Worm (Caenorhabditis elegans) whole organism, late embryonic: ENCODE measurements around the gene F15A8.1.
A peak's percentile ranks its signal among the peaks of the same experiment; 100 is the strongest.

Source experiments
- C38D4.7 ChIP-seq: fragments of 200-800 bp; sonication (Bioruptor generic); optimal IDR thresholded peaks from 2 replicates; lab custom pipeline; 2018; ENCODE audit warnings: mild to moderate bottlenecking, missing genetic modification characterization, moderate library complexity, missing compliant biosample characterization
- F13H6.1 ChIP-seq: sonication (generic microtip); optimal IDR thresholded peaks from 2 replicates; lab custom pipeline; 2016; ENCODE audit warnings: missing genetic modification characterization, missing compliant biosample characterization
- K09A11.1 ChIP-seq: sonication (generic microtip); optimal IDR thresholded peaks from 2 replicates; lab custom pipeline; 2017; ENCODE audit warnings: antibody characterized with exemption, mild to moderate bottlenecking, missing genetic modification characterization, missing compliant biosample characterization; ENCODE audit not compliant: insufficient read depth
- Y22D7AL.16 ChIP-seq: sonication (generic microtip); optimal IDR thresholded peaks from 2 replicates; lab custom pipeline; 2016; ENCODE audit warnings: missing genetic modification characterization, missing compliant biosample characterization
- ahr-1 ChIP-seq: sonication (generic microtip); optimal IDR thresholded peaks from 2 replicates; lab custom pipeline; 2016; ENCODE audit warnings: missing genetic modification characterization, missing compliant biosample characterization
- ceh-14 ChIP-seq: sonication (generic microtip); optimal IDR thresholded peaks from 2 replicates; lab custom pipeline; 2016; ENCODE audit warnings: missing genotype, missing genetic modification characterization, missing compliant biosample characterization
- ceh-18 ChIP-seq: sonication (generic microtip); optimal IDR thresholded peaks from 2 replicates; lab custom pipeline; 2016; ENCODE audit warnings: missing genetic modification characterization, missing compliant biosample characterization
- ceh-2 ChIP-seq: sonication (generic microtip); optimal IDR thresholded peaks from 2 replicates; lab custom pipeline; 2016; ENCODE audit warnings: missing genotype, missing genetic modification characterization, missing compliant biosample characterization
- ceh-22 ChIP-seq: sonication (generic microtip); optimal IDR thresholded peaks from 2 replicates; lab custom pipeline; 2017; ENCODE audit warnings: missing biosample characterization, missing genetic modification characterization
- ceh-24 ChIP-seq: sonication (generic microtip); optimal IDR thresholded peaks from 2 replicates; lab custom pipeline; 2016; ENCODE audit warnings: mild to moderate bottlenecking, missing genetic modification characterization, missing compliant biosample characterization
- ceh-30 ChIP-seq: fragments of 150-350 bp; optimal IDR thresholded peaks from 2 replicates; lab custom pipeline; 2014; ENCODE audit warnings: missing biosample characterization, missing genetic modification characterization
- ceh-45 ChIP-seq: fragments of 200-800 bp; sonication (Bioruptor generic); IDR thresholded peaks from 2 replicates; pipeline ENCODE4 v1.3.6; 2022; ENCODE audit warnings: missing genetic modification reagents, missing genetic modification characterization, missing compliant biosample characterization
- ceh-48 ChIP-seq: sonication (generic microtip); optimal IDR thresholded peaks from 2 replicates; lab custom pipeline; 2016; ENCODE audit warnings: missing genetic modification characterization, inconsistent platforms, missing compliant biosample characterization
- ceh-6 ChIP-seq: fragments of 200-800 bp; sonication (Bioruptor generic); optimal IDR thresholded peaks from 2 replicates; lab custom pipeline; 2018; ENCODE audit warnings: mild to moderate bottlenecking, missing genetic modification characterization, missing compliant biosample characterization
- ceh-9 ChIP-seq: sonication (generic microtip); optimal IDR thresholded peaks from 2 replicates; lab custom pipeline; 2016; ENCODE audit warnings: mild to moderate bottlenecking, missing genetic modification characterization, inconsistent platforms, missing compliant biosample characterization
- che-1 ChIP-seq: sonication (generic microtip); optimal IDR thresholded peaks from 2 replicates; lab custom pipeline; 2016; ENCODE audit warnings: mild to moderate bottlenecking, missing genetic modification characterization, missing compliant biosample characterization
- dve-1 ChIP-seq: sonication (generic microtip); optimal IDR thresholded peaks from 2 replicates; lab custom pipeline; 2017; ENCODE audit warnings: antibody characterized with exemption, mild to moderate bottlenecking, missing genetic modification characterization, missing compliant biosample characterization
- elt-2 ChIP-seq: sonication (generic microtip); optimal IDR thresholded peaks from 2 replicates; lab custom pipeline; 2016; ENCODE audit warnings: missing genetic modification reagents, missing genetic modification characterization, missing compliant biosample characterization
- ets-4 ChIP-seq: sonication (generic microtip); optimal IDR thresholded peaks from 2 replicates; lab custom pipeline; 2016; ENCODE audit warnings: missing genetic modification characterization, missing compliant biosample characterization
- fax-1 ChIP-seq: sonication (generic microtip); optimal IDR thresholded peaks from 2 replicates; lab custom pipeline; 2016; ENCODE audit warnings: missing genotype, missing genetic modification characterization, missing compliant biosample characterization
- fkh-10 ChIP-seq: fragments of 150-350 bp; optimal IDR thresholded peaks from 2 replicates; lab custom pipeline; 2014; ENCODE audit warnings: missing biosample characterization, missing genetic modification reagents, missing genetic modification characterization
- fkh-6 ChIP-seq: sonication (generic microtip); optimal IDR thresholded peaks from 2 replicates; lab custom pipeline; 2016; ENCODE audit warnings: missing genetic modification characterization, missing compliant biosample characterization
- gmeb-2 ChIP-seq: sonication (generic microtip); optimal IDR thresholded peaks from 2 replicates; lab custom pipeline; 2016; ENCODE audit warnings: missing genetic modification characterization, inconsistent platforms, missing compliant biosample characterization
- hlh-30 ChIP-seq: sonication (generic microtip); optimal IDR thresholded peaks from 2 replicates; lab custom pipeline; 2017; ENCODE audit warnings: antibody characterized with exemption, missing genetic modification characterization, missing compliant biosample characterization; ENCODE audit not compliant: insufficient read depth
- hlh-8 ChIP-seq: sonication (generic microtip); optimal IDR thresholded peaks from 2 replicates; lab custom pipeline; 2016; ENCODE audit warnings: missing genotype, missing genetic modification characterization, missing compliant biosample characterization
- lim-6 ChIP-seq: sonication (generic microtip); optimal IDR thresholded peaks from 2 replicates; lab custom pipeline; 2016; ENCODE audit warnings: missing genetic modification characterization, missing compliant biosample characterization
- lin-11 ChIP-seq: fragments of 200-800 bp; sonication (Bioruptor generic); optimal IDR thresholded peaks from 2 replicates; lab custom pipeline; 2018; ENCODE audit warnings: mild to moderate bottlenecking, missing genetic modification characterization, missing compliant biosample characterization
- madf-2 ChIP-seq: sonication (generic microtip); optimal IDR thresholded peaks from 2 replicates; lab custom pipeline; 2017; ENCODE audit warnings: missing genetic modification characterization, missing compliant biosample characterization
- mec-3 ChIP-seq: sonication (generic microtip); optimal IDR thresholded peaks from 2 replicates; lab custom pipeline; 2016; ENCODE audit warnings: borderline replicate concordance, missing genetic modification characterization, missing compliant biosample characterization
- nhr-11 ChIP-seq: fragments of 150-350 bp; optimal IDR thresholded peaks from 2 replicates; lab custom pipeline; 2014; ENCODE audit warnings: missing biosample characterization, missing genetic modification characterization
- pag-3 ChIP-seq: sonication (generic microtip); optimal IDR thresholded peaks from 2 replicates; lab custom pipeline; 2016; ENCODE audit warnings: missing compliant biosample characterization, missing genetic modification characterization, borderline replicate concordance
- pat-9 ChIP-seq: fragments of 200-800 bp; sonication (Bioruptor generic); optimal IDR thresholded peaks from 2 replicates; lab custom pipeline; 2018; ENCODE audit warnings: mild to moderate bottlenecking, missing genetic modification characterization, moderate library complexity, missing compliant biosample characterization
- pha-2 ChIP-seq: sonication (generic microtip); optimal IDR thresholded peaks from 2 replicates; lab custom pipeline; 2017; ENCODE audit warnings: mild to moderate bottlenecking, missing genetic modification characterization, missing compliant biosample characterization
- pha-4 ChIP-seq: fragments of 150-350 bp; optimal IDR thresholded peaks from 2 replicates; lab custom pipeline; 2018; ENCODE audit warnings: missing biosample characterization, missing genetic modification reagents, missing genetic modification characterization
- pqm-1 ChIP-seq: sonication (generic microtip); optimal IDR thresholded peaks from 2 replicates; lab custom pipeline; 2016; ENCODE audit warnings: missing genetic modification characterization, missing compliant biosample characterization
- pros-1 ChIP-seq: fragments of 150-350 bp; optimal IDR thresholded peaks from 2 replicates; lab custom pipeline; 2014; ENCODE audit warnings: missing biosample characterization, missing genetic modification reagents, missing genetic modification characterization
- sdc-2 ChIP-seq: sonication (generic microtip); optimal IDR thresholded peaks from 2 replicates; lab custom pipeline; 2016; ENCODE audit warnings: missing genotype, missing genetic modification characterization, missing compliant biosample characterization
- sox-4 ChIP-seq: sonication (generic microtip); optimal IDR thresholded peaks from 2 replicates; lab custom pipeline; 2017; ENCODE audit warnings: mild to moderate bottlenecking, missing genetic modification characterization, inconsistent platforms, missing compliant biosample characterization
- syd-9 ChIP-seq: sonication (generic microtip); optimal IDR thresholded peaks from 2 replicates; lab custom pipeline; 2016; ENCODE audit warnings: mild to moderate bottlenecking, missing genetic modification characterization, moderate library complexity, missing compliant biosample characterization
- tbx-2 ChIP-seq: sonication (generic microtip); optimal IDR thresholded peaks from 2 replicates; lab custom pipeline; 2016; ENCODE audit warnings: missing genetic modification characterization, missing compliant biosample characterization
- ttx-3 ChIP-seq: sonication (generic microtip); optimal IDR thresholded peaks from 2 replicates; lab custom pipeline; 2016; ENCODE audit warnings: missing genetic modification reagents, missing genetic modification characterization, missing compliant biosample characterization
- unc-3 ChIP-seq, 2 experiments: fragments of 200-800 bp in 1 of 2; sonication (Bioruptor generic) in 1 of 2; sonication (generic microtip) in 1 of 2; conservative IDR thresholded peaks in 1 of 2; optimal IDR thresholded peaks in 1 of 2; 2 replicates each; pipeline versions ENCODE4 v1.3.6 to Lab custom; 2016 to 2022; ENCODE audit warnings: missing compliant biosample characterization in 2 of 2, missing genetic modification characterization in 2 of 2, missing genetic modification reagents in 1 of 2
- unc-42 ChIP-seq: sonication (generic microtip); optimal IDR thresholded peaks from 2 replicates; lab custom pipeline; 2016; ENCODE audit warnings: missing genotype, missing genetic modification characterization, missing compliant biosample characterization
- unc-55 ChIP-seq: sonication (generic microtip); optimal IDR thresholded peaks from 2 replicates; lab custom pipeline; 2017; ENCODE audit warnings: missing biosample characterization, missing genetic modification reagents, missing genetic modification characterization
- unc-86 ChIP-seq: sonication (generic microtip); optimal IDR thresholded peaks from 2 replicates; lab custom pipeline; 2016; ENCODE audit warnings: missing genetic modification characterization, missing compliant biosample characterization
- zip-5 ChIP-seq: sonication (generic microtip); optimal IDR thresholded peaks from 2 replicates; lab custom pipeline; 2016; ENCODE audit warnings: missing genetic modification characterization, missing compliant biosample characterization
- ztf-16 ChIP-seq: sonication (generic microtip); optimal IDR thresholded peaks from 2 replicates; lab custom pipeline; 2017; ENCODE audit warnings: missing genetic modification characterization, missing compliant biosample characterization

F15A8.1 gene

ce11 chrX:4453101-4453500 is 12.4 kb downstream of the F15A8.1 start:
- no peak for TF ChIP-seq lim-6 (tag; lab: Kevin White, UChicago)
- no peak for TF ChIP-seq ceh-24
- no peak for TF ChIP-seq hlh-8 (tag; lab: Kevin White, UChicago)
- no peak for TF ChIP-seq ceh-45 (GFP tag; lab: Robert Waterston, UW)
- no peak for TF ChIP-seq ceh-30
- TF ChIP-seq lin-11 (tag; lab: Kevin White, UChicago): no peak
- no peak for TF ChIP-seq madf-2 (tag; lab: Kevin White, UChicago)
- TF ChIP-seq C38D4.7 (GFP tag; lab: Kevin White, UChicago): no peak

ce11 chrX:4453820-4454219 is 13.1 kb downstream of the F15A8.1 start, which contains the start of gene F02E8.4:
Gene F02E8.4, plus strand, starts transcription at chrX:4454120.
- no peak for TF ChIP-seq hlh-30 (tag; lab: Kevin White, UChicago)
- no peak for TF ChIP-seq sox-4 (tag; lab: Kevin White, UChicago)
- no peak for TF ChIP-seq ahr-1 (tag; lab: Kevin White, UChicago)
- TF ChIP-seq ceh-18 (tag; lab: Kevin White, UChicago): no peak
- TF ChIP-seq sdc-2: no peak
- no peak for TF ChIP-seq ceh-14 (tag; lab: Kevin White, UChicago)
- TF ChIP-seq ceh-6 (GFP tag; lab: Kevin White, UChicago): no peak

ce11 chrX:4457853-4458322 is 17.1 kb downstream of the F15A8.1 start, which contains the start of gene aps-2:
Gene aps-2, plus strand, starts transcription at chrX:4458272.
- TF ChIP-seq ahr-1 (tag; lab: Kevin White, UChicago) (no peak), syd-9 (tag; lab: Kevin White, UChicago) (no peak), madf-2 (tag; lab: Kevin White, UChicago) (no peak), lin-11 (tag; lab: Kevin White, UChicago) (no peak), pag-3 (tag; lab: Kevin White, UChicago) (no peak), fax-1 (tag; lab: Kevin White, UChicago) (no peak), pqm-1 (tag; lab: Kevin White, UChicago) (no peak), ceh-9 (tag; lab: Kevin White, UChicago) (no peak), ceh-45 (GFP tag; lab: Robert Waterston, UW) (no peak), nhr-11 (tag; lab: Kevin White, UChicago) (no peak), gmeb-2 (no peak), ets-4 (tag; lab: Kevin White, UChicago) (no peak), unc-86 (tag; lab: Kevin White, UChicago) (no peak), zip-5 (tag; lab: Kevin White, UChicago) (no peak), pha-2 (tag; lab: Kevin White, UChicago) (peak; percentile 0), elt-2 (tag; lab: Kevin White, UChicago) (peak; percentile 55), unc-55 (peak; percentile 41), ceh-18 (tag; lab: Kevin White, UChicago) (peak; percentile 4), K09A11.1 (tag; lab: Kevin White, UChicago) (no peak), mec-3 (tag; lab: Kevin White, UChicago) (no peak), hlh-8 (tag; lab: Kevin White, UChicago) (no peak), sox-4 (tag; lab: Kevin White, UChicago) (no peak), pros-1 (tag; lab: Kevin White, UChicago) (no peak), tbx-2 (tag; lab: Kevin White, UChicago) (peak; percentile 29), lim-6 (tag; lab: Kevin White, UChicago) (no peak), pat-9 (tag; lab: Kevin White, UChicago) (no peak), ceh-48 (tag; lab: Kevin White, UChicago) (peak; percentile 100), ceh-22 (tag; lab: Kevin White, UChicago) (no peak), F13H6.1 (tag; lab: Kevin White, UChicago) (no peak), fkh-10 (no peak), ceh-2 (peak; percentile 32), fkh-6 (tag; lab: Kevin White, UChicago) (no peak), Y22D7AL.16 (no peak), ttx-3 (tag; lab: Kevin White, UChicago) (no peak), ztf-16 (tag; lab: Kevin White, UChicago) (no peak), pha-4 (tag; lab: Kevin White, UChicago) (no peak), che-1 (no peak), ceh-6 (GFP tag; lab: Kevin White, UChicago) (no peak), unc-42 (tag; lab: Kevin White, UChicago) (peak; percentile 35), unc-3 (GFP tag; conservative IDR thresholded peaks at IDR 0.05; lab: Robert Waterston, UW) (no peak), unc-3 (tag; optimal IDR thresholded peaks at IDR 0.05; lab: Kevin White, UChicago) (no peak), dve-1 (tag; lab: Kevin White, UChicago) (no peak)
